Worm (Caenorhabditis elegans) whole organism, L2 larva: ENCODE measurements around the gene Y49E10.16.
A peak's percentile ranks its signal among the peaks of the same experiment; 100 is the strongest.

Experiments
- C34F6.9 ChIP-seq: fragments of 150-350 bp; optimal IDR thresholded peaks from 2 replicates; lab custom pipeline; 2014; ENCODE audit warnings: missing biosample characterization, missing genetic modification characterization
- F13H6.1 ChIP-seq: sonication (generic microtip); optimal IDR thresholded peaks from 2 replicates; lab custom pipeline; 2016; ENCODE audit warnings: missing genetic modification characterization, missing compliant biosample characterization
- Y55F3AM.14 ChIP-seq: fragments of 200-800 bp; sonication (Bioruptor generic); optimal IDR thresholded peaks from 2 replicates; lab custom pipeline; 2018; ENCODE audit warnings: mild to moderate bottlenecking, missing genetic modification characterization, missing compliant biosample characterization
- ZK546.5 ChIP-seq: sonication (generic microtip); optimal IDR thresholded peaks from 2 replicates; lab custom pipeline; 2017; ENCODE audit warnings: missing biosample characterization, missing genetic modification characterization
- aly-2 ChIP-seq: fragments of 150-350 bp; optimal IDR thresholded peaks from 2 replicates; lab custom pipeline; 2014; ENCODE audit warnings: missing biosample characterization, missing genetic modification characterization
- blmp-1 ChIP-seq: sonication (generic microtip); optimal IDR thresholded peaks from 2 replicates; lab custom pipeline; 2017; ENCODE audit warnings: missing genetic modification characterization, mild to moderate bottlenecking, missing compliant biosample characterization, antibody characterized with exemption, moderate library complexity; ENCODE audit not compliant: insufficient read depth
- ceh-82 ChIP-seq: fragments of 150-350 bp; optimal IDR thresholded peaks from 2 replicates; lab custom pipeline; 2014; ENCODE audit warnings: missing biosample characterization, missing genetic modification characterization
- crh-2 ChIP-seq: sonication (generic microtip); optimal IDR thresholded peaks from 2 replicates; lab custom pipeline; 2017; ENCODE audit warnings: missing biosample characterization, missing genetic modification characterization
- egl-27 ChIP-seq: sonication (generic microtip); optimal IDR thresholded peaks from 3 replicates; lab custom pipeline; 2017; ENCODE audit warnings: missing biosample characterization, missing genetic modification reagents, missing genetic modification characterization
- elt-1 ChIP-seq: fragments of 150-350 bp; optimal IDR thresholded peaks from 2 replicates; lab custom pipeline; 2014; ENCODE audit warnings: missing biosample characterization, missing genetic modification characterization
- fos-1 ChIP-seq: fragments of 150-350 bp; optimal IDR thresholded peaks from 2 replicates; lab custom pipeline; 2014; ENCODE audit warnings: missing biosample characterization, missing genetic modification characterization
- gmeb-1 ChIP-seq: fragments of 150-350 bp; optimal IDR thresholded peaks from 2 replicates; lab custom pipeline; 2014; ENCODE audit warnings: missing biosample characterization, missing genetic modification characterization
- lin-11 ChIP-seq: fragments of 150-350 bp; sonication (generic microtip); optimal IDR thresholded peaks from 2 replicates; lab custom pipeline; 2014; ENCODE audit warnings: missing biosample characterization, missing genetic modification characterization, inconsistent platforms, mixed read lengths
- lin-13 ChIP-seq: fragments of 150-350 bp; optimal IDR thresholded peaks from 2 replicates; lab custom pipeline; 2014; ENCODE audit warnings: missing biosample characterization, missing genetic modification reagents, missing genetic modification characterization
- lin-39 ChIP-seq: fragments of 150-350 bp; optimal IDR thresholded peaks from 2 replicates; lab custom pipeline; 2014; ENCODE audit warnings: missing biosample characterization, missing genetic modification reagents, missing genetic modification characterization
- lsy-2 ChIP-seq, 2 experiments: fragments of 150-350 bp in 1 of 2; sonication (generic microtip) in 1 of 2; optimal IDR thresholded peaks; 2 replicates each; lab custom pipeline; 2014 to 2017; ENCODE audit warnings: missing biosample characterization in 2 of 2, missing genetic modification characterization in 2 of 2
- mab-5 ChIP-seq: fragments of 150-350 bp; optimal IDR thresholded peaks from 2 replicates; lab custom pipeline; 2014; ENCODE audit warnings: missing biosample characterization, missing genetic modification characterization
- mbf-1 ChIP-seq: sonication (generic microtip); optimal IDR thresholded peaks from 2 replicates; lab custom pipeline; 2017; ENCODE audit warnings: missing biosample characterization, missing genetic modification characterization
- mdl-1 ChIP-seq, 2 experiments: fragments of 150-350 bp in 1 of 2; sonication (generic microtip) in 1 of 2; optimal IDR thresholded peaks; 2 replicates each; lab custom pipeline; 2017; ENCODE audit warnings: missing biosample characterization in 2 of 2, missing genetic modification characterization in 2 of 2
- nhr-10 ChIP-seq: sonication (generic microtip); optimal IDR thresholded peaks from 2 replicates; lab custom pipeline; 2017; ENCODE audit warnings: missing biosample characterization, missing genetic modification characterization
- nhr-11 ChIP-seq: fragments of 150-350 bp; optimal IDR thresholded peaks from 2 replicates; lab custom pipeline; 2014; ENCODE audit warnings: missing biosample characterization, missing genetic modification characterization
- nhr-129 ChIP-seq: fragments of 150-350 bp; optimal IDR thresholded peaks from 2 replicates; lab custom pipeline; 2014; ENCODE audit warnings: missing biosample characterization, missing genetic modification characterization
- nhr-21 ChIP-seq: fragments of 150-350 bp; optimal IDR thresholded peaks from 2 replicates; lab custom pipeline; 2014; ENCODE audit warnings: missing biosample characterization, missing genetic modification characterization
- nhr-23 ChIP-seq: fragments of 150-350 bp; optimal IDR thresholded peaks from 2 replicates; lab custom pipeline; 2014; ENCODE audit warnings: missing biosample characterization, missing genetic modification reagents, missing genetic modification characterization
- nhr-237 ChIP-seq: fragments of 150-350 bp; optimal IDR thresholded peaks from 2 replicates; lab custom pipeline; 2014; ENCODE audit warnings: missing biosample characterization, missing genetic modification characterization
- nhr-25 ChIP-seq: fragments of 150-350 bp; sonication (generic microtip); optimal IDR thresholded peaks from 3 replicates; lab custom pipeline; 2014; ENCODE audit warnings: missing biosample characterization, missing genetic modification characterization
- sem-4 ChIP-seq: fragments of 150-350 bp; optimal IDR thresholded peaks from 2 replicates; lab custom pipeline; 2014; ENCODE audit warnings: missing biosample characterization, missing genetic modification reagents, missing genetic modification characterization
- skn-1 ChIP-seq: sonication (generic microtip); optimal IDR thresholded peaks from 2 replicates; lab custom pipeline; 2017; ENCODE audit warnings: missing biosample characterization, missing genetic modification characterization
- sma-3 ChIP-seq: sonication (generic microtip); optimal IDR thresholded peaks from 2 replicates; lab custom pipeline; 2016; ENCODE audit warnings: missing genetic modification reagents, missing genetic modification characterization, missing compliant biosample characterization
- sma-9 ChIP-seq, 2 experiments: fragments of 150-350 bp in 1 of 2; sonication (generic microtip) in 1 of 2; optimal IDR thresholded peaks; 2 replicates each; lab custom pipeline; 2014 to 2016; ENCODE audit warnings: missing genetic modification characterization in 2 of 2, mild to moderate bottlenecking in 1 of 2, missing biosample characterization in 1 of 2, missing compliant biosample characterization in 1 of 2, missing genetic modification reagents in 1 of 2, moderate library complexity in 1 of 2
- snpc-4 ChIP-seq: fragments of 150-350 bp; optimal IDR thresholded peaks from 2 replicates; lab custom pipeline; 2014; ENCODE audit warnings: missing biosample characterization, missing genetic modification characterization
- unc-39 ChIP-seq: fragments of 150-350 bp; optimal IDR thresholded peaks from 2 replicates; lab custom pipeline; 2014; ENCODE audit warnings: missing biosample characterization, missing genetic modification characterization
- unc-55 ChIP-seq: fragments of 150-350 bp; sonication (generic microtip); optimal IDR thresholded peaks from 3 replicates; lab custom pipeline; 2014; ENCODE audit warnings: missing biosample characterization, missing genetic modification reagents, missing genetic modification characterization
- zag-1 ChIP-seq: fragments of 150-350 bp; optimal IDR thresholded peaks from 2 replicates; lab custom pipeline; 2014; ENCODE audit warnings: missing biosample characterization, missing genetic modification characterization
- ztf-1 ChIP-seq: fragments of 200-800 bp; sonication (Bioruptor generic); conservative IDR thresholded peaks from 2 replicates; pipeline ENCODE4 v1.3.6; 2022; ENCODE audit warnings: missing genetic modification characterization, missing compliant biosample characterization
- ztf-11 ChIP-seq: sonication (generic microtip); optimal IDR thresholded peaks from 2 replicates; lab custom pipeline; 2017; ENCODE audit warnings: missing biosample characterization, missing genetic modification characterization

The Y49E10.16 gene

ce11 chrIII:12445223-12445622 lies 14.9 kb downstream of the Y49E10.16 start:
- TF ChIP-seq nhr-21 (tag; lab: Kevin White, UChicago), result no peak
- peak; percentile 28 for TF ChIP-seq fos-1
- TF ChIP-seq mdl-1 (tag; optimal IDR thresholded peaks at IDR 0.05; lab: Kevin White, UChicago), result no peak
- peak; percentile 37 for TF ChIP-seq sma-9 (GFP tag; optimal IDR thresholded peaks at IDR 0.05; lab: Kevin White, UChicago)
- TF ChIP-seq sma-9 (tag; optimal IDR thresholded peaks at IDR 0.05; lab: Kevin White, UChicago), result no peak

DNA sequence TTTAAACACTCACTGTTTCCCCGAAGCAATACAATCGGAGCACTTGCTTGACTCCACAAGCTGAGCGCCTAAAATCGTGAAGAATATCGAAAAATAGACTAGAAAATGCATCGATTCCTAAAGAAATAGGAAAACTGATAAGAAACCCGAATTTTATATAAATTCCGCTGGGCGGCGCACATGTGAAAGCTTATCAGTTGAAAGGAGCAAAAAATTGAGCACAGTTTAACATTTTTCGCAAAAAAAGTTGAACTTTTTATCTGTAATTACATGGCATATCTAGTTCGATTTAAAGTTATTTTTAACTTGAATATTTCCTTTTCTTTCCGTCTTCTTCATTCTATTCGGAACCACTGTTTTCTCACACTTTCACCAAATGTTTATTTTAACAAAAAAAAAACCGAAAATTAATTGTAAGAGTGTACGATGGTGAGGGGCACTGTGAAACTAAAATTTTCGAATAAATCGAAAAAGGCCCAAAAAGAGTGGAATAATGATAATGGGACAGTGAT lies 15.7 kb downstream of the Y49E10.16 start, which contains the start of gene Y49E10.18:
TSS of gene Y49E10.18 (minus strand) at position 116 of the 512 bp plus-strand sequence.
- no peak for TF ChIP-seq ZK546.5 (tag; lab: Kevin White, UChicago)
- no peak for TF ChIP-seq gmeb-1 (tag; lab: Kevin White, UChicago)
- TF ChIP-seq nhr-237 (tag; lab: Kevin White, UChicago), result no peak
- TF ChIP-seq unc-55 (GFP tag; lab: Kevin White, UChicago), result no peak
- peak; percentile 61 for TF ChIP-seq fos-1
- no peak for TF ChIP-seq sem-4 (tag; lab: Kevin White, UChicago)
- no peak for TF ChIP-seq mbf-1 (tag; lab: Kevin White, UChicago)
- no peak for TF ChIP-seq unc-39 (tag; lab: Kevin White, UChicago)
- no peak for TF ChIP-seq ceh-82 (tag; lab: Kevin White, UChicago)
- TF ChIP-seq egl-27 (tag; lab: Kevin White, UChicago), result no peak
- no peak for TF ChIP-seq elt-1 (tag; lab: Kevin White, UChicago)
- TF ChIP-seq sma-9 (GFP tag; optimal IDR thresholded peaks at IDR 0.05; lab: Kevin White, UChicago), result peak; percentile 66
- no peak for TF ChIP-seq sma-9 (tag; optimal IDR thresholded peaks at IDR 0.05; lab: Kevin White, UChicago)
- no peak for TF ChIP-seq nhr-11 (tag; lab: Kevin White, UChicago)
- no peak for TF ChIP-seq lsy-2 (tag; optimal IDR thresholded peaks at IDR 0.05; lab: Kevin White, UChicago)
- TF ChIP-seq nhr-129, result no peak
- TF ChIP-seq ztf-11 (tag; lab: Kevin White, UChicago), result no peak
- TF ChIP-seq zag-1, result no peak

- peak in 1 of 2 experiments; percentile 18 for TF ChIP-seq lsy-2 (tag; optimal IDR thresholded peaks at IDR 0.05; lab: Kevin White, UChicago)
These were observed 17.3 kb downstream of the Y49E10.16 start for ce11 chrIII:12447563-12447962.

- TF ChIP-seq Y55F3AM.14 (GFP tag; lab: Kevin White, UChicago) (no peak), lin-11 (tag; lab: Kevin White, UChicago) (peak; percentile 46), nhr-23 (no peak), skn-1 (tag; lab: Kevin White, UChicago) (no peak), ZK546.5 (tag; lab: Kevin White, UChicago) (no peak), snpc-4 (peak; percentile 37), lin-39 (no peak), lin-13 (GFP tag; lab: Kevin White, UChicago) (peak; percentile 82), nhr-129 (peak; percentile 60), F13H6.1 (tag; lab: Kevin White, UChicago) (peak; percentile 43), unc-55 (GFP tag; lab: Kevin White, UChicago) (peak; percentile 88), fos-1 (no peak), nhr-10 (tag; lab: Kevin White, UChicago) (no peak), C34F6.9 (tag; lab: Kevin White, UChicago) (peak; percentile 70), ztf-1 (GFP tag; lab: Robert Waterston, UW) (no peak), blmp-1 (tag; lab: Kevin White, UChicago) (peak; percentile 50), nhr-25 (peak; percentile 67), lsy-2 (tag; optimal IDR thresholded peaks at IDR 0.05; lab: Kevin White, UChicago) (peak; percentile 45 to 85), elt-1 (tag; lab: Kevin White, UChicago) (no peak), crh-2 (tag; lab: Kevin White, UChicago) (peak; percentile 53), sma-9 (GFP tag; optimal IDR thresholded peaks at IDR 0.05; lab: Kevin White, UChicago) (peak; percentile 34), sma-9 (tag; optimal IDR thresholded peaks at IDR 0.05; lab: Kevin White, UChicago) (no peak), nhr-21 (tag; lab: Kevin White, UChicago) (peak; percentile 27), zag-1 (no peak), nhr-11 (tag; lab: Kevin White, UChicago) (no peak), gmeb-1 (tag; lab: Kevin White, UChicago) (peak; percentile 79), mab-5 (tag; lab: Kevin White, UChicago) (peak; percentile 45), aly-2 (tag; lab: Kevin White, UChicago) (no peak), sma-3 (GFP tag; lab: Kevin White, UChicago) (peak; percentile 75)
These were observed 23.0 kb downstream of the Y49E10.16 start, which contains the start of gene ani-1 for ce11 chrIII:12453315-12453714. TSS of gene ani-1 (minus strand) at chrIII:12453375.
